Fruit fly (Drosophila melanogaster): ENCODE results near the gene sba.

The sba gene

dm6 chr3R:23943843-23944356, 21.1 kb upstream of the sba start:
- TF ChIP-seq CG7101 (tag; optimal IDR thresholded peaks at IDR 0.05) (no peak), CG11617 (GFP tag; optimal IDR thresholded peaks at IDR 0.05) (no peak), bab1 (GFP tag; optimal IDR thresholded peaks at IDR 0.05) (no peak), CG12768 (GFP tag; optimal IDR thresholded peaks at IDR 0.05) (peak; percentile 57), kay (GFP tag; ENCODE audit: borderline replicate concordance) (no peak), CG33017 (tag; optimal IDR thresholded peaks at IDR 0.05) (no peak)

- TF ChIP-seq kay (GFP tag; ENCODE audit: borderline replicate concordance) (no peak), CG14711 (tag; optimal IDR thresholded peaks at IDR 0.05) (no peak), CG11617 (GFP tag; optimal IDR thresholded peaks at IDR 0.05) (peak; percentile 49), tj (GFP tag; optimal IDR thresholded peaks at IDR 0.05) (peak; percentile 27), CG33017 (tag; optimal IDR thresholded peaks at IDR 0.05) (peak; percentile 24), CG7045 (GFP tag; optimal IDR thresholded peaks at IDR 0.05) (no peak), ovo (GFP tag; optimal IDR thresholded peaks at IDR 0.05) (no peak), CG7101 (tag; optimal IDR thresholded peaks at IDR 0.05) (peak; percentile 34), cic (GFP tag; optimal IDR thresholded peaks at IDR 0.05) (peak; percentile 44), CG1620 (GFP tag; optimal IDR thresholded peaks at IDR 0.05) (peak; percentile 66), Clk (GFP tag; optimal IDR thresholded peaks at IDR 0.05) (no peak), toe (GFP tag; optimal IDR thresholded peaks at IDR 0.05) (no peak), CG5204 (GFP tag; optimal IDR thresholded peaks at IDR 0.05) (no peak), Mnt (GFP tag; optimal IDR thresholded peaks at IDR 0.05) (peak; percentile 74), bab1 (GFP tag; optimal IDR thresholded peaks at IDR 0.05) (peak; percentile 53), CG12768 (GFP tag; optimal IDR thresholded peaks at IDR 0.05) (peak; percentile 6), cnc (optimal IDR thresholded peaks at IDR 0.05) (no peak), pad (GFP tag; optimal IDR thresholded peaks at IDR 0.05) (no peak), Crg-1 (GFP tag; optimal IDR thresholded peaks at IDR 0.05) (peak; percentile 16), Hr96 (GFP tag; optimal IDR thresholded peaks at IDR 0.05) (peak; percentile 46)
Measured at dm6 chr3R:23942965-23943413, 20.2 kb upstream of the sba start, which contains the start of gene Gdh. Gene Gdh (minus strand): TSS chr3R:23943101.

- TF ChIP-seq Crg-1 (GFP tag; optimal IDR thresholded peaks at IDR 0.05) = no peak
- no peak for TF ChIP-seq tj (GFP tag; optimal IDR thresholded peaks at IDR 0.05)
- TF ChIP-seq CG33017 (tag; optimal IDR thresholded peaks at IDR 0.05) = no peak
Measured at dm6 chr3R:23942550-23942949, 19.8 kb upstream of the sba start.

- no peak for TF ChIP-seq CG1620 (GFP tag; optimal IDR thresholded peaks at IDR 0.05)
- peak; percentile 25 for TF ChIP-seq Mnt (GFP tag; optimal IDR thresholded peaks at IDR 0.05)
- TF ChIP-seq CG12768 (GFP tag; optimal IDR thresholded peaks at IDR 0.05) = peak; percentile 6
- TF ChIP-seq Hr96 (GFP tag; optimal IDR thresholded peaks at IDR 0.05) = no peak
- peak; percentile 84 for TF ChIP-seq kay (GFP tag; ENCODE audit: borderline replicate concordance)
Measured at dm6 chr3R:23941643-23942424, 19.1 kb upstream of the sba start.

dm6 chr3R:23940840-23941364, 18.1 kb upstream of the sba start:
- TF ChIP-seq CG5204 (GFP tag; optimal IDR thresholded peaks at IDR 0.05) (no peak), tj (GFP tag; optimal IDR thresholded peaks at IDR 0.05) (peak; percentile 84)

dm6 chr3R:23939921-23940839, 17.4 kb upstream of the sba start:
- peak; percentile 86 for TF ChIP-seq CG33017 (tag; optimal IDR thresholded peaks at IDR 0.05)
- no peak for TF ChIP-seq cnc (optimal IDR thresholded peaks at IDR 0.05)
- peak; percentile 94 for TF ChIP-seq CG7045 (GFP tag; optimal IDR thresholded peaks at IDR 0.05)
- TF ChIP-seq Hr96 (GFP tag; optimal IDR thresholded peaks at IDR 0.05) = peak; percentile 57
- peak; percentile 81 for TF ChIP-seq pad (GFP tag; optimal IDR thresholded peaks at IDR 0.05)
- peak; percentile 85 for TF ChIP-seq CG1620 (GFP tag; optimal IDR thresholded peaks at IDR 0.05)
- TF ChIP-seq cic (GFP tag; optimal IDR thresholded peaks at IDR 0.05) = peak; percentile 98
- TF ChIP-seq Crg-1 (GFP tag; optimal IDR thresholded peaks at IDR 0.05) = peak; percentile 97
- peak; percentile 99 for TF ChIP-seq kay (GFP tag; ENCODE audit: borderline replicate concordance)
- TF ChIP-seq bab1 (GFP tag; optimal IDR thresholded peaks at IDR 0.05) = no peak
- TF ChIP-seq Clk (GFP tag; optimal IDR thresholded peaks at IDR 0.05) = peak; percentile 91
- no peak for TF ChIP-seq toe (GFP tag; optimal IDR thresholded peaks at IDR 0.05)
- peak; percentile 98 for TF ChIP-seq ovo (GFP tag; optimal IDR thresholded peaks at IDR 0.05)
- no peak for TF ChIP-seq tj (GFP tag; optimal IDR thresholded peaks at IDR 0.05)
- peak; percentile 92 for TF ChIP-seq CG7101 (tag; optimal IDR thresholded peaks at IDR 0.05)
- TF ChIP-seq CG14711 (tag; optimal IDR thresholded peaks at IDR 0.05) = peak; percentile 78
- TF ChIP-seq Mnt (GFP tag; optimal IDR thresholded peaks at IDR 0.05) = peak; percentile 87
- TF ChIP-seq CG12768 (GFP tag; optimal IDR thresholded peaks at IDR 0.05) = peak; percentile 97
- TF ChIP-seq CG11617 (GFP tag; optimal IDR thresholded peaks at IDR 0.05) = peak; percentile 83
- TF ChIP-seq CG5204 (GFP tag; optimal IDR thresholded peaks at IDR 0.05) = no peak

All from whole organism, adult.